Worm (Caenorhabditis elegans): ENCODE data around the gene fbxc-18.
"Not testable (repeated sequence)": the region's sequence is repeated elsewhere in the genome, so short reads cannot be mapped to it uniquely, and the experiment has no call there.

- not testable (repeated sequence) for TF ChIP-seq nhr-10, egl-27 (tag; optimal IDR thresholded peaks at IDR 0.05)
Observed at ce11 chrII:954626-955025, 12.2 kb downstream of the fbxc-18 start, which contains the start of gene fbxc-7.
